Worm (Caenorhabditis elegans) whole organism, late embryonic: ENCODE data around the gene R03H10.7.

Experiments used
- F13H6.1 ChIP-seq: sonication (generic microtip); optimal IDR thresholded peaks from 2 replicates; lab custom pipeline; 2016; ENCODE audit warnings: missing genetic modification characterization, missing compliant biosample characterization
- K02D7.2 ChIP-seq: sonication (generic microtip); optimal IDR thresholded peaks from 2 replicates; lab custom pipeline; 2017; ENCODE audit warnings: mild to moderate bottlenecking, missing genetic modification characterization, missing compliant biosample characterization
- K09A11.1 ChIP-seq: sonication (generic microtip); optimal IDR thresholded peaks from 2 replicates; lab custom pipeline; 2017; ENCODE audit warnings: antibody characterized with exemption, mild to moderate bottlenecking, missing genetic modification characterization, missing compliant biosample characterization; ENCODE audit not compliant: insufficient read depth
- Y22D7AL.16 ChIP-seq: sonication (generic microtip); optimal IDR thresholded peaks from 2 replicates; lab custom pipeline; 2016; ENCODE audit warnings: missing genetic modification characterization, missing compliant biosample characterization
- ahr-1 ChIP-seq: sonication (generic microtip); optimal IDR thresholded peaks from 2 replicates; lab custom pipeline; 2016; ENCODE audit warnings: missing genetic modification characterization, missing compliant biosample characterization
- ama-1 ChIP-seq: fragments of 150-350 bp; optimal IDR thresholded peaks from 2 replicates; lab custom pipeline; 2014
- ceh-31 ChIP-seq: sonication (generic microtip); optimal IDR thresholded peaks from 2 replicates; lab custom pipeline; 2016; ENCODE audit warnings: missing genetic modification characterization, missing compliant biosample characterization
- ceh-45 ChIP-seq: fragments of 200-800 bp; sonication (Bioruptor generic); IDR thresholded peaks from 2 replicates; pipeline ENCODE4 v1.3.6; 2022; ENCODE audit warnings: missing genetic modification reagents, missing genetic modification characterization, missing compliant biosample characterization
- ceh-48 ChIP-seq: sonication (generic microtip); optimal IDR thresholded peaks from 2 replicates; lab custom pipeline; 2016; ENCODE audit warnings: missing genetic modification characterization, inconsistent platforms, missing compliant biosample characterization
- ceh-6 ChIP-seq: fragments of 200-800 bp; sonication (Bioruptor generic); optimal IDR thresholded peaks from 2 replicates; lab custom pipeline; 2018; ENCODE audit warnings: mild to moderate bottlenecking, missing genetic modification characterization, missing compliant biosample characterization
- ceh-9 ChIP-seq: sonication (generic microtip); optimal IDR thresholded peaks from 2 replicates; lab custom pipeline; 2016; ENCODE audit warnings: mild to moderate bottlenecking, missing genetic modification characterization, inconsistent platforms, missing compliant biosample characterization
- elt-2 ChIP-seq: sonication (generic microtip); optimal IDR thresholded peaks from 2 replicates; lab custom pipeline; 2016; ENCODE audit warnings: missing genetic modification reagents, missing genetic modification characterization, missing compliant biosample characterization
- ets-4 ChIP-seq: sonication (generic microtip); optimal IDR thresholded peaks from 2 replicates; lab custom pipeline; 2016; ENCODE audit warnings: missing genetic modification characterization, missing compliant biosample characterization
- fkh-6 ChIP-seq: sonication (generic microtip); optimal IDR thresholded peaks from 2 replicates; lab custom pipeline; 2016; ENCODE audit warnings: missing genetic modification characterization, missing compliant biosample characterization
- gmeb-2 ChIP-seq: sonication (generic microtip); optimal IDR thresholded peaks from 2 replicates; lab custom pipeline; 2016; ENCODE audit warnings: missing genetic modification characterization, inconsistent platforms, missing compliant biosample characterization
- hlh-13 ChIP-seq: fragments of 200-800 bp; sonication (Bioruptor generic); optimal IDR thresholded peaks from 2 replicates; lab custom pipeline; 2018; ENCODE audit warnings: mild to moderate bottlenecking, missing genetic modification characterization, missing compliant biosample characterization
- hlh-15 ChIP-seq: sonication (generic microtip); optimal IDR thresholded peaks from 2 replicates; lab custom pipeline; 2016; ENCODE audit warnings: missing genetic modification characterization, missing compliant biosample characterization
- hlh-30 ChIP-seq: sonication (generic microtip); optimal IDR thresholded peaks from 2 replicates; lab custom pipeline; 2017; ENCODE audit warnings: antibody characterized with exemption, missing genetic modification characterization, missing compliant biosample characterization; ENCODE audit not compliant: insufficient read depth
- hlh-6 ChIP-seq: sonication (generic microtip); optimal IDR thresholded peaks from 2 replicates; lab custom pipeline; 2016; ENCODE audit warnings: missing genotype, missing genetic modification characterization, missing compliant biosample characterization
- lin-11 ChIP-seq: fragments of 200-800 bp; sonication (Bioruptor generic); optimal IDR thresholded peaks from 2 replicates; lab custom pipeline; 2018; ENCODE audit warnings: mild to moderate bottlenecking, missing genetic modification characterization, missing compliant biosample characterization
- madf-2 ChIP-seq: sonication (generic microtip); optimal IDR thresholded peaks from 2 replicates; lab custom pipeline; 2017; ENCODE audit warnings: missing genetic modification characterization, missing compliant biosample characterization
- mec-3 ChIP-seq: sonication (generic microtip); optimal IDR thresholded peaks from 2 replicates; lab custom pipeline; 2016; ENCODE audit warnings: borderline replicate concordance, missing genetic modification characterization, missing compliant biosample characterization
- npax-4 ChIP-seq: sonication (generic microtip); optimal IDR thresholded peaks from 2 replicates; lab custom pipeline; 2016; ENCODE audit warnings: missing genetic modification characterization, missing compliant biosample characterization
- pat-9 ChIP-seq: fragments of 200-800 bp; sonication (Bioruptor generic); optimal IDR thresholded peaks from 2 replicates; lab custom pipeline; 2018; ENCODE audit warnings: mild to moderate bottlenecking, missing genetic modification characterization, moderate library complexity, missing compliant biosample characterization
- pax-1 ChIP-seq: fragments of 150-350 bp; optimal IDR thresholded peaks from 2 replicates; lab custom pipeline; 2014; ENCODE audit warnings: missing biosample characterization, missing genetic modification characterization
- pha-2 ChIP-seq: sonication (generic microtip); optimal IDR thresholded peaks from 2 replicates; lab custom pipeline; 2017; ENCODE audit warnings: mild to moderate bottlenecking, missing genetic modification characterization, missing compliant biosample characterization
- pha-4 ChIP-seq: fragments of 150-350 bp; optimal IDR thresholded peaks from 2 replicates; lab custom pipeline; 2018; ENCODE audit warnings: missing biosample characterization, missing genetic modification reagents, missing genetic modification characterization
- pqm-1 ChIP-seq: sonication (generic microtip); optimal IDR thresholded peaks from 2 replicates; lab custom pipeline; 2016; ENCODE audit warnings: missing genetic modification characterization, missing compliant biosample characterization
- ref-2 ChIP-seq: sonication (generic microtip); optimal IDR thresholded peaks from 2 replicates; lab custom pipeline; 2016; ENCODE audit warnings: missing genetic modification characterization, missing compliant biosample characterization
- rnt-1 ChIP-seq: sonication (generic microtip); optimal IDR thresholded peaks from 2 replicates; lab custom pipeline; 2016; ENCODE audit warnings: missing genetic modification characterization, missing compliant biosample characterization
- sox-2 ChIP-seq: fragments of 200-800 bp; sonication (Bioruptor generic); IDR thresholded peaks from 2 replicates; pipeline ENCODE4 v1.3.6; 2022; ENCODE audit warnings: missing genetic modification reagents, missing genetic modification characterization, missing compliant biosample characterization
- syd-9 ChIP-seq: sonication (generic microtip); optimal IDR thresholded peaks from 2 replicates; lab custom pipeline; 2016; ENCODE audit warnings: mild to moderate bottlenecking, missing genetic modification characterization, moderate library complexity, missing compliant biosample characterization
- tbx-7 ChIP-seq: sonication (generic microtip); optimal IDR thresholded peaks from 2 replicates; lab custom pipeline; 2016; ENCODE audit warnings: missing genotype, missing genetic modification characterization, missing compliant biosample characterization
- ttx-3 ChIP-seq: sonication (generic microtip); optimal IDR thresholded peaks from 2 replicates; lab custom pipeline; 2016; ENCODE audit warnings: missing genetic modification reagents, missing genetic modification characterization, missing compliant biosample characterization
- unc-55 ChIP-seq: sonication (generic microtip); optimal IDR thresholded peaks from 2 replicates; lab custom pipeline; 2017; ENCODE audit warnings: missing biosample characterization, missing genetic modification reagents, missing genetic modification characterization
- zip-5 ChIP-seq: sonication (generic microtip); optimal IDR thresholded peaks from 2 replicates; lab custom pipeline; 2016; ENCODE audit warnings: missing genetic modification characterization, missing compliant biosample characterization
- ztf-16 ChIP-seq: sonication (generic microtip); optimal IDR thresholded peaks from 2 replicates; lab custom pipeline; 2017; ENCODE audit warnings: missing genetic modification characterization, missing compliant biosample characterization

Gene R03H10.7

ce11 chrII:4215318-4215717 lies 36.6 kb upstream of the R03H10.7 start, which contains the start of gene F31D5.2:
Gene F31D5.2, plus strand, starts transcription at chrII:4215618.
- TF ChIP-seq madf-2 (tag; lab: Kevin White, UChicago) (no peak), zip-5 (no peak), ceh-6 (GFP tag; lab: Kevin White, UChicago) (no peak), K09A11.1 (tag; lab: Kevin White, UChicago) (no peak), lin-11 (tag; lab: Kevin White, UChicago) (no peak), ttx-3 (tag; lab: Kevin White, UChicago) (no peak), ets-4 (tag; lab: Kevin White, UChicago) (no peak), ceh-48 (no peak), ref-2 (tag; lab: Kevin White, UChicago) (no peak), pax-1 (tag; lab: Kevin White, UChicago) (no peak), F13H6.1 (no peak), gmeb-2 (tag; lab: Kevin White, UChicago) (no peak), Y22D7AL.16 (no peak), ceh-9 (tag; lab: Kevin White, UChicago) (no peak), ztf-16 (tag; lab: Kevin White, UChicago) (no peak), hlh-15 (tag; lab: Kevin White, UChicago) (no peak)

ce11 chrII:4211113-4211512 lies 32.4 kb upstream of the R03H10.7 start, which contains the start of gene F31D5.7:
Gene F31D5.7, plus strand, starts transcription at chrII:4211413.
- TF ChIP-seq ets-4 (tag; lab: Kevin White, UChicago), result no peak
- TF ChIP-seq fkh-6 (tag; lab: Kevin White, UChicago), result no peak
- TF ChIP-seq mec-3 (tag; lab: Kevin White, UChicago), result no peak
- TF ChIP-seq pax-1 (tag; lab: Kevin White, UChicago), result no peak
- TF ChIP-seq ahr-1, result no peak
- TF ChIP-seq syd-9 (tag; lab: Kevin White, UChicago), result no peak
- TF ChIP-seq ceh-6 (GFP tag; lab: Kevin White, UChicago), result no peak
- TF ChIP-seq pha-2 (tag; lab: Kevin White, UChicago), result no peak
- TF ChIP-seq sox-2 (GFP tag; lab: Robert Waterston, UW), result no peak
- no peak for TF ChIP-seq K02D7.2 (tag; lab: Kevin White, UChicago)
- TF ChIP-seq ceh-31 (tag; lab: Kevin White, UChicago), result no peak
- no peak for TF ChIP-seq hlh-13 (GFP tag; lab: Kevin White, UChicago)
- TF ChIP-seq elt-2, result no peak

- TF ChIP-seq mec-3 (tag; lab: Kevin White, UChicago), result no peak
- TF ChIP-seq tbx-7 (tag; lab: Kevin White, UChicago), result no peak
- no peak for TF ChIP-seq gmeb-2 (tag; lab: Kevin White, UChicago)
- TF ChIP-seq npax-4 (tag; lab: Kevin White, UChicago), result no peak
- TF ChIP-seq ref-2 (tag; lab: Kevin White, UChicago), result no peak
- no peak for TF ChIP-seq unc-55 (GFP tag; lab: Kevin White, UChicago)
- no peak for TF ChIP-seq hlh-6 (tag; lab: Kevin White, UChicago)
- TF ChIP-seq lin-11 (tag; lab: Kevin White, UChicago), result no peak
- TF ChIP-seq pat-9 (tag; lab: Kevin White, UChicago), result no peak
- no peak for TF ChIP-seq ama-1 (lab: Kevin White, UChicago)
- TF ChIP-seq rnt-1 (tag; lab: Kevin White, UChicago), result no peak
- no peak for TF ChIP-seq pha-4 (tag; lab: Kevin White, UChicago)
- TF ChIP-seq ceh-9 (tag; lab: Kevin White, UChicago), result no peak
- TF ChIP-seq pqm-1 (tag; lab: Kevin White, UChicago), result no peak
- no peak for TF ChIP-seq syd-9 (tag; lab: Kevin White, UChicago)
- no peak for TF ChIP-seq ceh-45
- no peak for TF ChIP-seq ceh-48
- no peak for TF ChIP-seq hlh-30
- TF ChIP-seq, all 69 proteins: peak for 0
These were observed 30.5 kb upstream of the R03H10.7 start, which contains the start of gene F31D5.6 for ce11 chrII:4209071-4209747. Gene F31D5.6, plus strand, starts transcription at chrII:4209697.
